Fruit fly (Drosophila melanogaster): Measurements from ENCODE around the gene CG12535.
A peak's percentile ranks its signal among the peaks of the same experiment; 100 is the strongest.

Gene CG12535

dm6 chrX:3463944-3464343, 15.2 kb upstream of the CG12535 start, which contains the start of gene CG16781 (continued):
- TF ChIP-seq esg (GFP tag; conservative IDR thresholded peaks at IDR 0.05) = no peak
- no peak for TF ChIP-seq ssp (GFP tag; IDR thresholded peaks at IDR 0.05)
- TF ChIP-seq corto (GFP tag; optimal IDR thresholded peaks at IDR 0.05) = no peak
- no peak for TF ChIP-seq Stat92E (GFP tag; optimal IDR thresholded peaks at IDR 0.05)
- no peak for TF ChIP-seq CG15269 (tag; optimal IDR thresholded peaks at IDR 0.05)
- no peak for TF ChIP-seq Nf-YB (GFP tag; optimal IDR thresholded peaks at IDR 0.05)
- no peak for TF ChIP-seq CG10959 (GFP tag; IDR thresholded peaks at IDR 0.05)
- TF ChIP-seq h (optimal IDR thresholded peaks at IDR 0.05) = no peak

- TF ChIP-seq Awh (GFP tag; IDR thresholded peaks at IDR 0.05) (no peak), Taf1 (GFP tag; IDR thresholded peaks at IDR 0.05) (no peak), ara (GFP tag; IDR thresholded peaks at IDR 0.05) (no peak), Antp (GFP tag; optimal IDR thresholded peaks at IDR 0.05) (no peak), CG6175 (GFP tag; IDR thresholded peaks at IDR 0.05) (no peak), da (GFP tag; optimal IDR thresholded peaks at IDR 0.05) (no peak), ham (GFP tag; IDR thresholded peaks at IDR 0.05) (no peak), CG7987 (GFP tag; optimal IDR thresholded peaks at IDR 0.05) (no peak), pfk (GFP tag; optimal IDR thresholded peaks at IDR 0.05) (no peak), Jarid2 (GFP tag; optimal IDR thresholded peaks at IDR 0.05) (no peak), h (optimal IDR thresholded peaks at IDR 0.05) (no peak), HmgD (GFP tag; optimal IDR thresholded peaks at IDR 0.05) (no peak), wek (GFP tag; optimal IDR thresholded peaks at IDR 0.05) (no peak), NfI (GFP tag; optimal IDR thresholded peaks at IDR 0.05) (no peak)
These were observed 11.4 kb upstream of the CG12535 start, which contains the start of the genes CG16782 and CG10801 for dm6 chrX:3460140-3460642. Gene CG16782 (minus strand): TSS chrX:3460240. Gene CG10801 (plus strand): TSS chrX:3460592.

DNA sequence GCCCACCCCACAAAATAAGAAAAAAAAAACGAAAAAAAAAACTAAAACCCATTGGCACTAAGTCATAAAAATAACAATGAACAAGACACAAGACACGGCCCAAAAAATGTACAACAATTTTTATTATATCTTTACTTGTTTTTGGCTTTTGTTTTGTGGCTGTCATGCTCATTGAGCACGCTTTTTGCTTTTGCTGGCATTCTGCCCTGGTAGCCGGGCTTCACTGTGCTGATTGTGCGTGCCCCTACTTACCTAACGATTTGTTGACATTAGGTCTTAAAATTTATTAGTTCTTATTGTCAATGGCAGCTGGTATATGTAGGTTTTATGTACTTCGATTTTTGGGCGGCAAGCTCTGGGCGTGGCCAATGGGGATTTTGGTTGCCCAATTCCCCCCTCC, 9.7 kb upstream of the CG12535 start:
- TF ChIP-seq bsh (GFP tag; optimal IDR thresholded peaks at IDR 0.05) (no peak), CG17361 (GFP tag; IDR thresholded peaks at IDR 0.05) (no peak), CG11695 (GFP tag; IDR thresholded peaks at IDR 0.05) (no peak), CG14014 (GFP tag; IDR thresholded peaks at IDR 0.05) (no peak), Dad (GFP tag; optimal IDR thresholded peaks at IDR 0.05) (no peak), p53 (GFP tag; optimal IDR thresholded peaks at IDR 0.05) (no peak), Pdp1 (GFP tag; optimal IDR thresholded peaks at IDR 0.05) (peak in 1 of 2 experiments; percentile 23), Bteb2 (GFP tag; optimal IDR thresholded peaks at IDR 0.05) (no peak), gt (GFP tag; IDR thresholded peaks at IDR 0.05) (no peak), fu2 (GFP tag; optimal IDR thresholded peaks at IDR 0.05) (no peak), Ets65A (GFP tag) (peak; percentile 68), CG17359 (tag; optimal IDR thresholded peaks at IDR 0.05) (no peak), slbo (GFP tag; IDR thresholded peaks at IDR 0.05) (peak; percentile 40), cas (GFP tag; IDR thresholded peaks at IDR 0.05) (no peak), fd64A (GFP tag; optimal IDR thresholded peaks at IDR 0.05) (no peak), hkb (optimal IDR thresholded peaks at IDR 0.05) (no peak), hkb (GFP tag; IDR thresholded peaks at IDR 0.05) (0 out of 2 replicates have a peak, but pooled peaks have one; percentile 29), lmd (GFP tag; IDR thresholded peaks at IDR 0.05) (peak; percentile 19; the same call in 1 of the 2 replicates), grau (tag; optimal IDR thresholded peaks at IDR 0.05) (peak; percentile 63), row (GFP tag; IDR thresholded peaks at IDR 0.05) (peak; percentile 39; the same call in 2 of the 3 replicates), MESR4 (GFP tag; optimal IDR thresholded peaks at IDR 0.05) (no peak), Med (GFP tag) (peak; percentile 21), schlank (tag; optimal IDR thresholded peaks at IDR 0.05) (no peak), crc (GFP tag; optimal IDR thresholded peaks at IDR 0.05) (no peak), CG3847 (GFP tag; IDR thresholded peaks at IDR 0.05) (no peak)
